Worm (Caenorhabditis elegans) whole organism, young adult: ENCODE results near the gene Y105C5A.15.
A peak's percentile ranks its signal among the peaks of the same experiment; 100 is the strongest.
"Not testable (repeated sequence)": the region's sequence is repeated elsewhere in the genome, so short reads cannot be mapped to it uniquely, and the experiment has no call there.

ENCODE experiments used
- B0019.2 ChIP-seq: fragments of 200-800 bp; sonication (Bioruptor generic); conservative IDR thresholded peaks from 2 replicates; pipeline ENCODE4 v1.3.6; 2022; ENCODE audit warnings: missing genetic modification reagents, missing genetic modification characterization, missing compliant biosample characterization
- F39B2.1 ChIP-seq: fragments of 200-800 bp; sonication (Bioruptor generic); IDR thresholded peaks from 2 replicates; pipeline ENCODE4 v1.3.6; 2022; ENCODE audit warnings: missing genetic modification reagents, missing genetic modification characterization, missing compliant biosample characterization
- F52B5.7 ChIP-seq: sonication (generic microtip); optimal IDR thresholded peaks from 2 replicates; lab custom pipeline; 2016; ENCODE audit warnings: mild to moderate bottlenecking, missing genetic modification characterization, missing compliant biosample characterization
- T07F8.4 ChIP-seq: sonication (generic microtip); optimal IDR thresholded peaks from 2 replicates; lab custom pipeline; 2016; ENCODE audit warnings: mild to moderate bottlenecking, missing genetic modification characterization, moderate library complexity, missing compliant biosample characterization
- T26A5.8 ChIP-seq: sonication (generic microtip); optimal IDR thresholded peaks from 2 replicates; lab custom pipeline; 2016; ENCODE audit warnings: missing genetic modification characterization, missing compliant biosample characterization
- ZK185.1 ChIP-seq: sonication (generic microtip); optimal IDR thresholded peaks from 2 replicates; lab custom pipeline; 2016; ENCODE audit warnings: mild to moderate bottlenecking, missing genetic modification characterization, missing compliant biosample characterization; ENCODE audit not compliant: poor library complexity, severe bottlenecking
- atf-7 ChIP-seq: sonication (generic microtip); optimal IDR thresholded peaks from 2 replicates; lab custom pipeline; 2017; ENCODE audit warnings: mild to moderate bottlenecking, missing genetic modification characterization, missing compliant biosample characterization
- attf-6 ChIP-seq: fragments of 200-800 bp; sonication (Bioruptor generic); IDR thresholded peaks from 2 replicates; pipeline ENCODE4 v1.3.6; 2022; ENCODE audit warnings: missing genetic modification reagents, missing genetic modification characterization, missing compliant biosample characterization
- ccch-3 ChIP-seq: fragments of 200-800 bp; sonication (Bioruptor generic); optimal IDR thresholded peaks from 2 replicates; lab custom pipeline; 2018; ENCODE audit warnings: mild to moderate bottlenecking, missing genetic modification characterization, missing compliant biosample characterization
- ceh-40 ChIP-seq: fragments of 200-800 bp; sonication (Bioruptor generic); IDR thresholded peaks from 2 replicates; pipeline ENCODE4 v1.3.6; 2022; ENCODE audit warnings: missing genetic modification characterization, missing compliant biosample characterization
- chd-7 ChIP-seq: sonication (generic microtip); optimal IDR thresholded peaks from 2 replicates; lab custom pipeline; 2016; ENCODE audit warnings: mild to moderate bottlenecking, missing genetic modification characterization, moderate library complexity, missing compliant biosample characterization
- dpl-1 ChIP-seq: fragments of 150-350 bp; optimal IDR thresholded peaks from 2 replicates; lab custom pipeline; 2014; ENCODE audit warnings: missing biosample characterization, missing genetic modification reagents, missing genetic modification characterization
- gei-17 ChIP-seq: fragments of 200-800 bp; sonication (Bioruptor generic); optimal IDR thresholded peaks from 2 replicates; lab custom pipeline; 2018; ENCODE audit warnings: mild to moderate bottlenecking, missing genetic modification characterization, missing compliant biosample characterization
- hlh-12 ChIP-seq: sonication (generic microtip); optimal IDR thresholded peaks from 2 replicates; lab custom pipeline; 2016; ENCODE audit warnings: missing genetic modification characterization, missing compliant biosample characterization
- hmg-1.2 ChIP-seq: fragments of 200-800 bp; sonication (Bioruptor generic); IDR thresholded peaks from 2 replicates; pipeline ENCODE4 v1.3.6; 2022; ENCODE audit warnings: missing genetic modification reagents, missing genetic modification characterization, missing compliant biosample characterization
- hrde-1 ChIP-seq: sonication (generic microtip); optimal IDR thresholded peaks from 2 replicates; lab custom pipeline; 2016; ENCODE audit warnings: missing genetic modification characterization, mild to moderate bottlenecking, missing compliant biosample characterization, moderate library complexity, missing genotype, missing genetic modification reagents, borderline replicate concordance
- let-607 ChIP-seq, 2 experiments: fragments of 200-800 bp in 1 of 2; sonication (Bioruptor generic) in 1 of 2; sonication (generic microtip) in 1 of 2; optimal IDR thresholded peaks; 2 replicates each; lab custom pipeline; 2016 to 2018; ENCODE audit warnings: mild to moderate bottlenecking in 2 of 2, missing compliant biosample characterization in 2 of 2, missing genetic modification characterization in 2 of 2, moderate library complexity in 2 of 2, missing genotype in 1 of 2
- lin-26 ChIP-seq: fragments of 200-800 bp; sonication (Bioruptor generic); IDR thresholded peaks from 2 replicates; pipeline ENCODE4 v1.3.6; 2022; ENCODE audit warnings: missing genetic modification reagents, missing genetic modification characterization, missing compliant biosample characterization
- madf-8 ChIP-seq: fragments of 200-800 bp; sonication (Bioruptor generic); conservative IDR thresholded peaks from 2 replicates; pipeline ENCODE4 v1.3.6; 2022; ENCODE audit warnings: missing genetic modification reagents, missing genetic modification characterization, missing compliant biosample characterization
- mel-28 ChIP-seq: sonication (generic microtip); optimal IDR thresholded peaks from 2 replicates; lab custom pipeline; 2016; ENCODE audit warnings: borderline replicate concordance, mild to moderate bottlenecking, missing genetic modification characterization, missing compliant biosample characterization
- mxl-1 ChIP-seq: sonication (generic microtip); optimal IDR thresholded peaks from 2 replicates; lab custom pipeline; 2016; ENCODE audit warnings: missing genetic modification characterization, missing compliant biosample characterization
- nhr-80 ChIP-seq: sonication (generic microtip); optimal IDR thresholded peaks from 2 replicates; lab custom pipeline; 2016; ENCODE audit warnings: missing genetic modification characterization, missing compliant biosample characterization
- nhr-90 ChIP-seq: sonication (generic microtip); optimal IDR thresholded peaks from 2 replicates; lab custom pipeline; 2016; ENCODE audit warnings: missing genotype, mild to moderate bottlenecking, missing genetic modification characterization, missing compliant biosample characterization
- sdz-38 ChIP-seq: sonication (generic microtip); optimal IDR thresholded peaks from 2 replicates; lab custom pipeline; 2016; ENCODE audit warnings: missing genotype, missing genetic modification characterization, missing compliant biosample characterization
- sea-2 ChIP-seq: fragments of 200-800 bp; sonication (Bioruptor generic); IDR thresholded peaks from 2 replicates; pipeline ENCODE4 v1.3.6; 2022; ENCODE audit warnings: missing genetic modification characterization, missing compliant biosample characterization
- snpc-3.4 ChIP-seq: sonication (generic microtip); optimal IDR thresholded peaks from 2 replicates; lab custom pipeline; 2017; ENCODE audit warnings: missing genetic modification characterization, mild to moderate bottlenecking, missing compliant biosample characterization, antibody characterized with exemption, moderate library complexity, missing genotype, missing genetic modification reagents
- snpc-4 ChIP-seq, 5 experiments: fragments of 150-350 bp in 1 of 5; sonication (generic microtip) in 4 of 5; optimal IDR thresholded peaks; 2 replicates each; lab custom pipeline; 2014 to 2018; ENCODE audit warnings: missing genetic modification characterization in 5 of 5, missing biosample characterization in 3 of 5, antibody characterized with exemption in 2 of 5, mild to moderate bottlenecking in 2 of 5, missing compliant biosample characterization in 2 of 5, missing genotype in 2 of 5, moderate library complexity in 2 of 5, missing genetic modification reagents in 1 of 5
- unc-62 ChIP-seq: fragments of 150-350 bp; optimal IDR thresholded peaks from 2 replicates; lab custom pipeline; 2014; ENCODE audit warnings: missing biosample characterization, missing genetic modification reagents, missing genetic modification characterization
- ztf-26 ChIP-seq: sonication (generic microtip); optimal IDR thresholded peaks from 2 replicates; lab custom pipeline; 2017; ENCODE audit warnings: missing genetic modification characterization, missing compliant biosample characterization

The Y105C5A.15 gene

DNA sequence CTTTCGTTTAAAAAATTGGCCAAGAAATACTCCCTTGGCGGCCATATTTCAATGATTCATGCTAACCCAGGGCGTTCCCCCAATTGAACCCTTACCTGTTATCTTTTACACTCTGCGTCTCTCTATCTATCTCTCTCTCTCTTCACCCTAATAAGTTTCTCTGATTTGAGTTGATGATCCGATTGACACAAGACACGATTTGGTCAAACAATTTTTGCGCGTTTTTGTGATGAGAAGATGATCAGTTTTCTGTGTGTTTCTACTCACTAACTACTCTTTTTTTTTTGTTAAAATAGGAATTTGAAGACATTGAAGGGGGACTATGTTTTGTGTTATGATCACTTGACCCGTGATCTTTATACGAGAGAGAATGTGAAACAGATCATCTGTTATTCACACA lies 16.0 kb upstream of the Y105C5A.15 start:
- TF ChIP-seq attf-6 (no peak), ccch-3 (GFP tag; lab: Kevin White, UChicago) (no peak), hmg-1.2 (GFP tag; lab: Robert Waterston, UW) (no peak), ztf-26 (peak; percentile 45), T26A5.8 (no peak), snpc-3.4 (tag; lab: Kevin White, UChicago) (no peak), hrde-1 (tag; lab: Kevin White, UChicago) (no peak), F52B5.7 (tag; lab: Kevin White, UChicago) (no peak)

DNA sequence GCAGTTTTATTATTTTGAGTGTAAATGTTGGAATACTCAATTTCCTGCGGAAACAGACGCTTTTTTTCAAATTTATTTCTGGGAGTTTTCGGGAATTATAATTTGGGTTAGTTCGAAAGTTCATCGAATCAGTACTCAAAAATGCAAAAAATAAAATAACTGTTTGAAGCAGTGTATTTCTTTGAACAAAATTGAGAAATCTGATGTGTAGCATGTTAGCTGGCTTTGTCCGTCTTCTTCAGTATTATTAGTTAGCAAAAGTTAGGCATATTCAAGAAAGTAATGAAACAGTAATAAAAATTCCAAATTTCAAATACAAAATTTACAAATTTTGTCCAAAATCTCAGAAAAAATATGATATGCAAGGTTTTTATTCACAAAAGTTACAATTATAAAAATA lies 11.9 kb upstream of the Y105C5A.15 start:
- peak; percentile 90 for TF ChIP-seq attf-6
- TF ChIP-seq, all 124 proteins: peak for 1; not testable (repeated sequence) for 123

- TF ChIP-seq attf-6: peak; percentile 85
These were observed 11.4 kb upstream of the Y105C5A.15 start for ce11 chrIV:15677629-15678028.

DNA sequence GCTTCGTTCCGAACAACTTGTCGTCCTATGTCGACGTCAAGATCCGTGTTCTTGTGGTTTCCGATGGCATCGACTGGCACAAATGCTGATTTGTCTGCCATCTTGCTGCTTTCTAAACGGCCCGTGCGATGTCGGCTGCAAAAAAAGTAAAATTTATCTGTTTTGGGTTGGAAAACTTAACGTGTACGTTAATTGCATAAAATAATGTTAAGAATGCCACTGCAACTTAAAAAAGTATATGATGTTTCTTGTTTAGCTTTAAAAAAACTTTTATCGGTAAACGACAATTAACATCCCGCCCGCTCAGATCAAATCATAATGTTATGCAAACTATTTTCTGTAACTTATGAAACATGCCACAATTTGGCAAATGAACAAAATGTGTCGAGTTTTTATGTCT lies 7.6 kb upstream of the Y105C5A.15 start, which contains the start of gene Y105C5A.26:
Gene Y105C5A.26, minus strand, starts transcription at position 101 of the 400 bp plus-strand sequence.
- TF ChIP-seq nhr-90; madf-8 (GFP tag; lab: Robert Waterston, UW); atf-7 (tag; lab: Kevin White, UChicago): not testable (repeated sequence)

- TF ChIP-seq T07F8.4 (tag; lab: Kevin White, UChicago) (no peak), F39B2.1 (GFP tag; lab: Robert Waterston, UW) (no peak), gei-17 (GFP tag; lab: Kevin White, UChicago) (no peak), chd-7 (no peak), mxl-1 (no peak), snpc-4 (GFP tag; optimal IDR thresholded peaks at IDR 0.05; lab: Kevin White, UChicago) (no peak), snpc-4 (tag; optimal IDR thresholded peaks at IDR 0.05; lab: Kevin White, UChicago) (peak in 1 of 4 experiments; percentile 39), ceh-40 (GFP tag; lab: Robert Waterston, UW) (no peak), attf-6 (peak; percentile 88)
These were observed 4.5 kb upstream of the Y105C5A.15 start for ce11 chrIV:15684521-15684920.

ce11 chrIV:15686233-15686632 lies 2.8 kb upstream of the Y105C5A.15 start:
- TF ChIP-seq lin-26 (GFP tag; lab: Robert Waterston, UW) (no peak), snpc-4 (GFP tag; optimal IDR thresholded peaks at IDR 0.05; lab: Kevin White, UChicago) (no peak), snpc-4 (tag; optimal IDR thresholded peaks at IDR 0.05; lab: Kevin White, UChicago) (peak in 1 of 4 experiments; percentile 14), attf-6 (peak; percentile 83; the same call in 1 of the 2 replicates)

DNA sequence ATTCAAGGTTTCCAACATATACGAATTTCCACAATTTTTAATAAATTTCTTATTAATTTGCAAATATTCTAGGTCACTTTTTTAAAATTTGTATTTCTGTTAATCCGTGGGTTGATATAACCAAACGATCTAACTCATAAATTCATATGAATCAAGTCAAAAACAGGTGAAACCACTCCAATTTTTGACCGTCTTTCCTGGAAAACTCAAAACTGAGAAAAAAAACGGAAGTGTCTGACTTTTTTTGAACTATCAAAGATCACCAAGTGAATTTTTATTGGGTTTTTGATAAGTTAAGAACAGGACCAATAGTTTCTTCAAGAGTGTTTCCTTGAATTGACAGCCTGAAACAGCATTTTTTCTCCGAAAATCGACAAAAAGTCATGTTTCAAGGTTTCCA lies 1.2 kb upstream of the Y105C5A.15 start:
- TF ChIP-seq mel-28 (tag; lab: Kevin White, UChicago) (no peak), chd-7 (no peak), dpl-1 (GFP tag; lab: Kevin White, UChicago) (no peak), sdz-38 (tag; lab: Kevin White, UChicago) (no peak), ZK185.1 (tag; lab: Kevin White, UChicago) (no peak), snpc-4 (GFP tag; optimal IDR thresholded peaks at IDR 0.05; lab: Kevin White, UChicago) (no peak), snpc-4 (tag; optimal IDR thresholded peaks at IDR 0.05; lab: Kevin White, UChicago) (no peak), let-607 (tag; optimal IDR thresholded peaks at IDR 0.05; lab: Kevin White, UChicago) (no peak), nhr-80 (tag; lab: Kevin White, UChicago) (no peak), hlh-12 (tag; lab: Kevin White, UChicago) (no peak), B0019.2 (GFP tag; lab: Robert Waterston, UW) (no peak), unc-62 (GFP tag; lab: Kevin White, UChicago) (no peak), sea-2 (GFP tag; lab: Robert Waterston, UW) (no peak)
- TF ChIP-seq, all 124 proteins: peak for 0
